Worm (Caenorhabditis elegans) whole organism, L1 larva: ENCODE data around the gene F19B10.5.

Experiments
- lin-35 ChIP-seq, 2 experiments: fragments of 150-350 bp; optimal IDR thresholded peaks; 2 replicates each; lab custom pipeline; 2014; ENCODE audit warnings: missing biosample characterization in 2 of 2, missing genetic modification characterization in 2 of 2, missing genetic modification reagents in 2 of 2
- mdl-1 ChIP-seq, 2 experiments: fragments of 150-350 bp; optimal IDR thresholded peaks; 2 replicates each; lab custom pipeline; 2014 to 2017; ENCODE audit warnings: missing biosample characterization in 2 of 2, missing genetic modification characterization in 2 of 2, inconsistent platforms in 1 of 2
- nhr-237 ChIP-seq: fragments of 150-350 bp; optimal IDR thresholded peaks from 2 replicates; lab custom pipeline; 2014; ENCODE audit warnings: missing biosample characterization, missing genetic modification characterization
- nhr-28 ChIP-seq: fragments of 150-350 bp; optimal IDR thresholded peaks from 2 replicates; lab custom pipeline; 2014; ENCODE audit warnings: missing biosample characterization, missing genetic modification characterization
- nhr-90 ChIP-seq: sonication (generic microtip); optimal IDR thresholded peaks from 2 replicates; lab custom pipeline; 2016; ENCODE audit warnings: mild to moderate bottlenecking, missing genetic modification characterization, missing compliant biosample characterization; ENCODE audit not compliant: poor library complexity
- pqm-1 ChIP-seq: sonication (generic microtip); optimal IDR thresholded peaks from 3 replicates; lab custom pipeline; 2017; ENCODE audit warnings: missing biosample characterization, missing genetic modification characterization
- skn-1 ChIP-seq: fragments of 150-350 bp; optimal IDR thresholded peaks from 2 replicates; lab custom pipeline; 2014; ENCODE audit warnings: missing biosample characterization, missing genetic modification characterization
- snpc-4 ChIP-seq: fragments of 150-350 bp; optimal IDR thresholded peaks from 2 replicates; lab custom pipeline; 2014; ENCODE audit warnings: missing biosample characterization, missing genetic modification characterization
- tbx-2 ChIP-seq: sonication (generic microtip); optimal IDR thresholded peaks from 2 replicates; lab custom pipeline; 2016; ENCODE audit warnings: missing genetic modification characterization, missing compliant biosample characterization
- unc-86 ChIP-seq: sonication (generic microtip); optimal IDR thresholded peaks from 2 replicates; lab custom pipeline; 2016; ENCODE audit warnings: missing genetic modification characterization, missing compliant biosample characterization
- unc-98 ChIP-seq: fragments of 200-800 bp; sonication (Bioruptor generic); IDR thresholded peaks from 2 replicates; pipeline ENCODE4 v1.3.6; 2022; ENCODE audit warnings: missing genetic modification characterization, missing compliant biosample characterization

DNA sequence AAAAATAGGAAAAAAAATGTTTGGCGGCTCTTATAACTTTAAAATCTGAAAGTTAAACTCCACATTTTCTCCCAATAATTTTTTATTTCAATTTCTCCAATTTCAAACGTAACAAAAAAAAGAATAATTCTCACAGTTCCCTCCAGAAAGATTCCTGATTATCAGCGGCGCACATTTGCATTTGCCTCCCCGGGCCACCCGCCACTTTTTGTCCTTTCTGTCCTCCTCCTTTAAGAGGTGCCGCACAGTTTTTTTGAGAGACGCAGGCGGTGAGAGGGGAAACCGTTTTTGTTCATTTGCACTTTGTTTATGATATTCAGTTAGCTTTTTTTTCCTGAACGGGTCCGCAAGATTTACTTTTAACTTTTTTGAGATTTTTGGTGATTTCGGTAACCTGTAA is 34.6 kb upstream of the F19B10.5 start:
- TF ChIP-seq tbx-2 (tag; lab: Kevin White, UChicago), result no peak
- no peak for TF ChIP-seq skn-1 (tag; lab: Kevin White, UChicago)
- TF ChIP-seq snpc-4, result no peak
- no peak for TF ChIP-seq nhr-90 (tag; lab: Kevin White, UChicago)
- no peak for TF ChIP-seq mdl-1 (tag; optimal IDR thresholded peaks at IDR 0.05; lab: Kevin White, UChicago)
- no peak for TF ChIP-seq unc-98 (GFP tag; lab: Robert Waterston, UW)
- no peak for TF ChIP-seq lin-35 (GFP tag; optimal IDR thresholded peaks at IDR 0.05; lab: Kevin White, UChicago)
- no peak for TF ChIP-seq unc-86
- no peak for TF ChIP-seq nhr-28 (tag; lab: Kevin White, UChicago)
- TF ChIP-seq pqm-1, result no peak
- TF ChIP-seq nhr-237 (tag; lab: Kevin White, UChicago), result no peak
